Fruit fly (Drosophila melanogaster) Kc167 (cell line): ENCODE measurements around the gene CG42258.

Source experiments
- Sin3A ChIP-seq: fragments of >200 bp; optimal IDR thresholded peaks from 2 replicates; lab custom pipeline; 2018; ENCODE audit warnings: missing external identifiers
- psq ChIP-seq: fragments of >200 bp; optimal IDR thresholded peaks from 2 replicates; lab custom pipeline; 2017; ENCODE audit warnings: missing external identifiers
- ttk ChIP-seq: sonication (Bioruptor generic); optimal IDR thresholded peaks from 2 replicates; lab custom pipeline; 2017; ENCODE audit warnings: missing external identifiers

DNA sequence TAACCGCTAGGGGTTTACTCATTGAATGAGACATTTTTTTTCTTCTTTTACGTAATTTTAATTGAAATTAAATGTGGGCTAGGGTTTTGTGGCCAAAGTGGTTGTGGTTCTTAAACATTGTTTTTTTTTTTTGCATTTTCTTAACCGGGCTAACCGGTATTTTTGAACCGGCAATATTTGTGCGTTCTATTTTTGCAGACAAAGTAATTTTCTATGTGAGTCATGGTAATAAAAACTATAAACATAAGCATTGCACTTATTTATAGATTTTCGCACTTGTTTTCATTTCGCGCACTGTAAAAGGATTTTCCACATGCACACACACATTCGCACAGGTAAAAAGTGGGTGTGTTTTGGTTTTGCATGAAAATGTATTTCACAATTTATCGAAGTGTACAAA is 1.1 kb upstream of the CG42258 start:
- TF ChIP-seq ttk (lab: Kevin White, UChicago) (no peak), psq (lab: Kevin White, UChicago) (no peak), Sin3A (lab: Kevin White, UChicago) (no peak)
